Worm (Caenorhabditis elegans) whole organism, early embryonic: ENCODE data around the gene Y17G7B.18.

Experiments used
- B0310.2 ChIP-seq: sonication (generic microtip); optimal IDR thresholded peaks from 2 replicates; lab custom pipeline; 2016; ENCODE audit warnings: mild to moderate bottlenecking, missing genetic modification characterization, missing compliant biosample characterization
- flt-1 ChIP-seq: fragments of 200-800 bp; sonication (Bioruptor generic); IDR thresholded peaks from 2 replicates; pipeline ENCODE4 v1.3.6; 2022; ENCODE audit warnings: missing genetic modification characterization, missing compliant biosample characterization
- hmbx-1 ChIP-seq: sonication (generic microtip); optimal IDR thresholded peaks from 2 replicates; lab custom pipeline; 2016; ENCODE audit warnings: mild to moderate bottlenecking, missing genetic modification characterization, missing compliant biosample characterization
- hnd-1 ChIP-seq: sonication (generic microtip); optimal IDR thresholded peaks from 2 replicates; lab custom pipeline; 2016; ENCODE audit warnings: missing genetic modification characterization, missing compliant biosample characterization
- pes-1 ChIP-seq: fragments of 200-800 bp; sonication (Bioruptor generic); IDR thresholded peaks from 2 replicates; pipeline ENCODE4 v1.3.6; 2022; ENCODE audit warnings: missing genetic modification reagents, missing genetic modification characterization, missing compliant biosample characterization

- TF ChIP-seq flt-1 (GFP tag; lab: Robert Waterston, UW) (no peak), pes-1 (no peak), hnd-1 (tag; lab: Kevin White, UChicago) (no peak), hmbx-1 (tag; lab: Kevin White, UChicago) (no peak), B0310.2 (tag; lab: Kevin White, UChicago) (no peak)
Measured at ce11 chrII:12063076-12063475, 44.6 kb downstream of the Y17G7B.18 start.
